Fruit fly (Drosophila melanogaster) whole organism, embryonic: ENCODE data around the gene CG4950.

ENCODE experiments used
- Aef1 ChIP-seq: fragments of 200-800 bp; sonication (Bioruptor generic); IDR thresholded peaks from 3 replicates; pipeline ENCODE4 v1.3.6; 2022; ENCODE audit warnings: missing biosample characterization, missing genetic modification characterization
- Awh ChIP-seq: fragments of 200-800 bp; sonication (Bioruptor generic); IDR thresholded peaks from 2 replicates; pipeline ENCODE4, ENCODE4 v1.3.6; 2022; ENCODE audit warnings: missing biosample characterization, missing genetic modification characterization
- Blimp-1 ChIP-seq: fragments of 200-800 bp; sonication (Bioruptor generic); optimal IDR thresholded peaks from 3 replicates; lab custom pipeline; 2018; ENCODE audit warnings: missing biosample characterization, missing genetic modification characterization, mild to moderate bottlenecking, moderate library complexity, missing genetic modification reagents
- CG11504 ChIP-seq: fragments of 200-800 bp; sonication (Bioruptor generic); optimal IDR thresholded peaks from 3 replicates; lab custom pipeline; 2019; ENCODE audit warnings: missing biosample characterization, mild to moderate bottlenecking, missing genetic modification characterization, moderate library complexity
- CG11560 ChIP-seq: fragments of 200-800 bp; sonication (Bioruptor generic); IDR thresholded peaks from 3 replicates; pipeline ENCODE4 v1.3.6; 2022; ENCODE audit warnings: missing biosample characterization, missing genetic modification characterization
- CG12659 ChIP-seq: fragments of 200-800 bp; sonication (Bioruptor generic); optimal IDR thresholded peaks from 3 replicates; lab custom pipeline; 2017; ENCODE audit warnings: mild to moderate bottlenecking, missing biosample characterization, missing genetic modification reagents, missing genetic modification characterization
- CG13624 ChIP-seq: fragments of 200-800 bp; sonication (Bioruptor generic); optimal IDR thresholded peaks from 2 replicates; lab custom pipeline; 2016; ENCODE audit warnings: missing biosample characterization, missing genetic modification characterization
- CG14441 ChIP-seq: fragments of 200-800 bp; sonication (Bioruptor generic); IDR thresholded peaks from 2 replicates; pipeline ENCODE4 v1.3.6; 2022; ENCODE audit warnings: missing biosample characterization, missing genetic modification characterization
- CG15514 ChIP-seq: fragments of 200-800 bp; sonication (Bioruptor generic); optimal IDR thresholded peaks from 3 replicates; lab custom pipeline; 2017; ENCODE audit warnings: missing biosample characterization, missing genetic modification characterization, mild to moderate bottlenecking, moderate library complexity, missing genetic modification reagents
- CG1647 ChIP-seq: fragments of 200-800 bp; sonication (Bioruptor generic); optimal IDR thresholded peaks from 3 replicates; lab custom pipeline; 2016; ENCODE audit warnings: missing biosample characterization, missing genetic modification characterization
- CG17359 ChIP-seq: fragments of 200-800 bp; sonication (Bioruptor generic); optimal IDR thresholded peaks from 3 replicates; lab custom pipeline; 2018; ENCODE audit warnings: missing biosample characterization, mild to moderate bottlenecking, missing genetic modification characterization, moderate library complexity
- CG17612 ChIP-seq: fragments of 200-800 bp; sonication (Bioruptor generic); IDR thresholded peaks from 2 replicates; pipeline ENCODE4 v1.3.6; 2022; ENCODE audit warnings: missing biosample characterization, missing genetic modification characterization
- CG32772 ChIP-seq: fragments of 200-800 bp; sonication (Bioruptor generic); IDR thresholded peaks from 2 replicates; pipeline ENCODE4 v1.3.6; 2022; ENCODE audit warnings: missing biosample characterization, missing genetic modification characterization
- CG3838 ChIP-seq: fragments of 200-800 bp; sonication (Bioruptor generic); optimal IDR thresholded peaks from 3 replicates; lab custom pipeline; 2016; ENCODE audit warnings: missing biosample characterization, missing genetic modification characterization
- CG6272 ChIP-seq: fragments of 200-800 bp; sonication (Bioruptor generic); IDR thresholded peaks from 2 replicates; pipeline ENCODE4 v1.3.6; 2022; ENCODE audit warnings: missing biosample characterization, missing genetic modification characterization
- CG6689 ChIP-seq: fragments of 200-800 bp; sonication (Bioruptor generic); IDR thresholded peaks from 2 replicates; pipeline ENCODE4 v1.3.6; 2022; ENCODE audit warnings: missing biosample characterization, missing genetic modification characterization
- Dip3 ChIP-seq: fragments of 200-800 bp; sonication (Bioruptor generic); optimal IDR thresholded peaks from 3 replicates; lab custom pipeline; 2016; ENCODE audit warnings: missing biosample characterization, missing genetic modification characterization
- E2f2 ChIP-seq: fragments of 200-800 bp; sonication (Bioruptor generic); IDR thresholded peaks from 2 replicates; pipeline ENCODE4 v1.3.6; 2022; ENCODE audit warnings: missing biosample characterization, missing genetic modification characterization
- GATAe ChIP-seq: fragments of 200-800 bp; sonication (Bioruptor generic); conservative IDR thresholded peaks from 2 replicates; pipeline ENCODE4 v1.3.6; 2022; ENCODE audit warnings: missing biosample characterization, missing genetic modification characterization
- Hmx ChIP-seq: fragments of 200-800 bp; sonication (Bioruptor generic); optimal IDR thresholded peaks from 2 replicates; lab custom pipeline; 2016; ENCODE audit warnings: missing biosample characterization, missing genetic modification characterization
- NfI ChIP-seq: fragments of 200-800 bp; sonication (Bioruptor generic); optimal IDR thresholded peaks from 3 replicates; lab custom pipeline; 2018; ENCODE audit warnings: missing biosample characterization, mild to moderate bottlenecking, missing genetic modification characterization, moderate library complexity
- Oli ChIP-seq: fragments of 200-800 bp; sonication (Bioruptor generic); optimal IDR thresholded peaks from 2 replicates; lab custom pipeline; 2018; ENCODE audit warnings: missing biosample characterization, mild to moderate bottlenecking, missing genetic modification characterization, moderate library complexity
- Scr ChIP-seq: fragments of 200-800 bp; sonication (Bioruptor generic); IDR thresholded peaks from 2 replicates; pipeline ENCODE4 v1.3.6; 2022; ENCODE audit warnings: missing biosample characterization, missing genetic modification characterization; ENCODE audit not compliant: partially characterized antibody
- Sox100B ChIP-seq: fragments of 200-800 bp; sonication (Bioruptor generic); optimal IDR thresholded peaks from 3 replicates; lab custom pipeline; 2018; ENCODE audit warnings: missing biosample characterization, mild to moderate bottlenecking, missing genetic modification characterization
- Trl ChIP-seq, 3 experiments: fragments of >200 bp in 2 of 3; fragments of 200-800 bp in 1 of 3; sonication (Bioruptor generic) in 1 of 3; optimal IDR thresholded peaks; 2 replicates in 1 of 3; 3 replicates in 2 of 3; lab custom pipeline; 2016 to 2017; ENCODE audit warnings: missing biosample characterization in 1 of 3, missing genetic modification characterization in 1 of 3
- ap ChIP-seq: fragments of 200-800 bp; sonication (Bioruptor generic); IDR thresholded peaks from 2 replicates; pipeline ENCODE4 v1.3.6; 2022; ENCODE audit warnings: missing biosample characterization, missing genetic modification characterization
- az2 ChIP-seq: fragments of 200-800 bp; sonication (Bioruptor generic); optimal IDR thresholded peaks from 3 replicates; lab custom pipeline; 2016; ENCODE audit warnings: missing biosample characterization, missing genetic modification characterization
- chinmo ChIP-seq: fragments of 200-800 bp; sonication (Bioruptor generic); IDR thresholded peaks from 4 replicates; pipeline ENCODE4 v1.3.6; 2022; ENCODE audit warnings: missing biosample characterization, missing genetic modification characterization; ENCODE audit not compliant: partially characterized antibody
- disco-r ChIP-seq: fragments of 200-800 bp; sonication (Bioruptor generic); optimal IDR thresholded peaks from 2 replicates; lab custom pipeline; 2016; ENCODE audit warnings: missing biosample characterization, missing genetic modification characterization
- dpn ChIP-seq, 2 experiments: fragments of 200-800 bp; sonication (Bioruptor generic); optimal IDR thresholded peaks; 3 replicates each; lab custom pipeline; 2016; ENCODE audit warnings: missing biosample characterization in 2 of 2, missing genetic modification characterization in 2 of 2
- dysf ChIP-seq: fragments of 200-800 bp; sonication (Bioruptor generic); IDR thresholded peaks from 3 replicates; pipeline ENCODE4 v1.3.6; 2022; ENCODE audit warnings: missing biosample characterization, missing genetic modification characterization
- esg ChIP-seq: fragments of 200-800 bp; sonication (Bioruptor generic); conservative IDR thresholded peaks from 2 replicates; pipeline ENCODE4 v1.3.6; 2022; ENCODE audit warnings: missing biosample characterization, missing genetic modification characterization
- gcm ChIP-seq: fragments of 200-800 bp; sonication (Bioruptor generic); optimal IDR thresholded peaks from 2 replicates; lab custom pipeline; 2019; ENCODE audit warnings: missing biosample characterization, mild to moderate bottlenecking, missing genetic modification characterization, moderate library complexity
- gem ChIP-seq: fragments of 200-800 bp; sonication (Bioruptor generic); optimal IDR thresholded peaks from 2 replicates; lab custom pipeline; 2019; ENCODE audit warnings: missing biosample characterization, mild to moderate bottlenecking, missing genetic modification characterization, moderate library complexity
- grau ChIP-seq: fragments of 200-800 bp; optimal IDR thresholded peaks from 3 replicates; lab custom pipeline; 2019; ENCODE audit warnings: missing biosample characterization, mild to moderate bottlenecking, missing genetic modification characterization, moderate library complexity
- hkb ChIP-seq, 2 experiments: fragments of 200-800 bp in 1 of 2; fragments of >200 bp in 1 of 2; sonication (Bioruptor generic) in 1 of 2; IDR thresholded peaks in 1 of 2; optimal IDR thresholded peaks in 1 of 2; 2 replicates each; pipeline versions ENCODE4 v1.3.6 to Lab custom; 2017 to 2022; ENCODE audit warnings: missing biosample characterization in 1 of 2, missing genetic modification characterization in 1 of 2
- org-1 ChIP-seq: fragments of 200-800 bp; sonication (Bioruptor generic); optimal IDR thresholded peaks from 2 replicates; lab custom pipeline; 2017; ENCODE audit warnings: missing biosample characterization, missing genetic modification characterization
- phol ChIP-seq: fragments of 200-800 bp; sonication (Bioruptor generic); optimal IDR thresholded peaks from 3 replicates; lab custom pipeline; 2018; ENCODE audit warnings: missing biosample characterization, mild to moderate bottlenecking, missing genetic modification characterization, moderate library complexity
- ro ChIP-seq: fragments of 200-800 bp; sonication (Bioruptor generic); IDR thresholded peaks from 2 replicates; pipeline ENCODE4 v1.3.6; 2022; ENCODE audit warnings: missing biosample characterization, missing genetic modification characterization
- sc ChIP-seq, 3 experiments: fragments of >200 bp in 2 of 3; fragments of 200-800 bp in 1 of 3; sonication (Bioruptor generic) in 1 of 3; optimal IDR thresholded peaks; 2 replicates in 2 of 3; 3 replicates in 1 of 3; lab custom pipeline; 2017; ENCODE audit warnings: mild to moderate bottlenecking in 1 of 3, missing biosample characterization in 1 of 3, missing genetic modification characterization in 1 of 3, missing genetic modification reagents in 1 of 3
- seq ChIP-seq: fragments of 200-800 bp; sonication (Bioruptor generic); IDR thresholded peaks from 2 replicates; pipeline ENCODE4 v1.3.6; 2022; ENCODE audit warnings: missing biosample characterization, missing genetic modification characterization
- sisA ChIP-seq: fragments of 200-800 bp; sonication (Bioruptor generic); IDR thresholded peaks from 2 replicates; pipeline ENCODE4 v1.3.6; 2022; ENCODE audit warnings: missing biosample characterization, missing genetic modification characterization
- so ChIP-seq: fragments of 200-800 bp; sonication (Bioruptor generic); IDR thresholded peaks from 3 replicates; pipeline ENCODE4 v1.3.6; 2022; ENCODE audit warnings: missing biosample characterization, missing genetic modification characterization
- tap ChIP-seq: fragments of 200-800 bp; optimal IDR thresholded peaks from 3 replicates; lab custom pipeline; 2019; ENCODE audit warnings: missing biosample characterization, mild to moderate bottlenecking, missing genetic modification characterization, moderate library complexity
- tgo ChIP-seq: fragments of 200-800 bp; sonication (Bioruptor generic); IDR thresholded peaks from 3 replicates; pipeline ENCODE4 v1.3.6; 2022; ENCODE audit warnings: missing biosample characterization, missing genetic modification characterization
- unpg ChIP-seq: fragments of 200-800 bp; sonication (Bioruptor generic); optimal IDR thresholded peaks from 3 replicates; lab custom pipeline; 2018; ENCODE audit warnings: missing biosample characterization, mild to moderate bottlenecking, missing genetic modification characterization, moderate library complexity

Gene CG4950

DNA sequence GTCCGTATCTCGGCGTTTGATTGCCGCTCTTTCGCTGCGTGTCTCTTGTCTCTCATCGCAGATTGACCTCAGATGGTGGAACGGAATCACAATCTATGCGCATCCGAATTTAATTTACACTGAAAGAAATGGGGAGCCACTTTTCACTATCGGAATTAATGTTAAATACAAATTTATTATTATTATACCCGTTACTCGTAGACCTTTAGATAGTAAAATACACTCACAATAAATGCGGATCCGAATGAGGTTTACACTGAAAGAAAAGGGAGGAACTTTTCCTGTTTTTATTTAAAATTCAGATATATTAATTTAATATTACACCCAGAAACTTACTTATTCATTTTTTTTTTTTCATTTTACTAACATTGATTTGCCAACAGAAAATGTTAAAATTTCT, 21.1 kb upstream of the CG4950 start (continued):
- TF ChIP-seq sc (optimal IDR thresholded peaks at IDR 0.05; lab: Kevin White, UChicago) (no peak), sc (GFP tag; optimal IDR thresholded peaks at IDR 0.05; lab: Kevin White, UChicago) (no peak), CG12659 (peak; percentile 19), Oli (peak; percentile 61), CG14441 (GFP tag; lab: Robert Waterston, UW) (peak; percentile 33; the same call in 1 of the 2 replicates), CG3838 (GFP tag; lab: Kevin White, UChicago) (no peak), gem (tag; lab: Kevin White, UChicago) (peak; percentile 65), CG6272 (no peak), CG32772 (GFP tag; lab: Robert Waterston, UW) (0 out of 2 replicates have a peak, but pooled peaks have one; percentile 25), sisA (peak; percentile 15; the same call in 1 of the 2 replicates), Dip3 (GFP tag; lab: Kevin White, UChicago) (no peak), hkb (optimal IDR thresholded peaks at IDR 0.05; lab: Kevin White, UChicago) (no peak), hkb (GFP tag; IDR thresholded peaks at IDR 0.05; lab: Robert Waterston, UW) (peak; percentile 66), so (peak; percentile 58; the same call in 2 of the 3 replicates), Sox100B (no peak), seq (GFP tag; lab: Robert Waterston, UW) (peak; percentile 73), Scr (GFP tag; lab: Robert Waterston, UW) (no peak), ap (peak; percentile 65), dysf (GFP tag; lab: Robert Waterston, UW) (peak; percentile 61; the same call in 2 of the 3 replicates)

dm6 chr3L:16288322-16288721, 20.4 kb upstream of the CG4950 start, which contains the start of gene CG13046:
CG13046 (minus strand) TSS chr3L:16288422.
- peak; percentile 8 to 42 for TF ChIP-seq Trl (optimal IDR thresholded peaks at IDR 0.05; lab: Kevin White, UChicago)
- TF ChIP-seq Trl (GFP tag; optimal IDR thresholded peaks at IDR 0.05; lab: Kevin White, UChicago) = no peak
- TF ChIP-seq chinmo (GFP tag; lab: Robert Waterston, UW) = 0 out of 4 replicates have a peak, but pooled peaks have one; percentile 18
- TF ChIP-seq CG17612 (GFP tag; lab: Robert Waterston, UW) = no peak

DNA sequence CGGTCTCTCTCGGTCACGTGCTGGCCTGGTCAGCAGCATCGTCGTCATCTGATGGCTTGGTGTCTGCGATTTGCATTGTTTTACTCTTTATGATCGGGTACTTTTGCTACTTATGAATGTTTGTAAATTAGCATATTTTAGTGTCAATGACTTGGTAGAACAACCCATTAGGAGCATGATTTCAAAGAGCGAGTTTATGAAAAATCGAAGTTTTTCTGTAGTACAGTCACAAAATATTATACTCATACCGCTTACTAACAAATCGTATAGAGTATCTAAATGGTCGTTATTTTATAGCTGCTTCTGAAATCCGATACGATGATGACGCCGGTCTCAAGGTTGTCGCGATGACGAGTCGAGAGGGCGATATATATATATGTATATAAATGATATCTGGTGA, 18.3 kb upstream of the CG4950 start:
- TF ChIP-seq gcm (GFP tag; lab: Kevin White, UChicago) = peak; percentile 9
- TF ChIP-seq CG11560 (tag; lab: Robert Waterston, UW) = no peak
- 0 out of 2 replicates have a peak, but pooled peaks have one; percentile 27 for TF ChIP-seq E2f2 (GFP tag; lab: Robert Waterston, UW)
- TF ChIP-seq CG11504 (tag; lab: Kevin White, UChicago) = peak; percentile 68
- no peak for TF ChIP-seq CG1647 (GFP tag; lab: Kevin White, UChicago)
- TF ChIP-seq CG13624 (GFP tag; lab: Kevin White, UChicago) = no peak
- TF ChIP-seq grau (tag; lab: Kevin White, UChicago) = peak; percentile 35
- TF ChIP-seq tap = peak; percentile 40
- 0 out of 2 replicates have a peak, but pooled peaks have one; percentile 33 for TF ChIP-seq CG6689 (GFP tag; lab: Robert Waterston, UW)
- peak; percentile 28 for TF ChIP-seq phol
- TF ChIP-seq NfI (GFP tag; lab: Kevin White, UChicago) = no peak
- TF ChIP-seq tgo = peak; percentile 35; the same call in 2 of the 3 replicates
- TF ChIP-seq Hmx = no peak
- TF ChIP-seq CG17359 (tag; lab: Kevin White, UChicago) = peak; percentile 31
- TF ChIP-seq Aef1 (GFP tag; lab: Robert Waterston, UW) = 0 out of 3 replicates have a peak, but pooled peaks have one; percentile 10
- TF ChIP-seq esg (GFP tag; lab: Robert Waterston, UW) = peak; percentile 27; the same call in 1 of the 2 replicates
- peak in 1 of 2 experiments; percentile 1 for TF ChIP-seq dpn (GFP tag; optimal IDR thresholded peaks at IDR 0.05; lab: Kevin White, UChicago)
- no peak for TF ChIP-seq CG15514
- TF ChIP-seq Blimp-1 (GFP tag; lab: Kevin White, UChicago) = peak; percentile 23
- TF ChIP-seq Oli = peak; percentile 44
- TF ChIP-seq unpg (GFP tag; lab: Kevin White, UChicago) = peak; percentile 52
- TF ChIP-seq org-1 (GFP tag; lab: Kevin White, UChicago) = no peak
- no peak for TF ChIP-seq disco-r (GFP tag; lab: Kevin White, UChicago)
- TF ChIP-seq az2 (GFP tag; lab: Kevin White, UChicago) = no peak
- TF ChIP-seq ro = no peak
- TF ChIP-seq Awh = no peak
- no peak for TF ChIP-seq GATAe (GFP tag; lab: Robert Waterston, UW)
- peak; percentile 56; the same call in 2 of the 3 replicates for TF ChIP-seq dysf (GFP tag; lab: Robert Waterston, UW)
- peak; percentile 45; the same call in 1 of the 3 replicates for TF ChIP-seq so
